Worm (Caenorhabditis elegans): Measurements from ENCODE around the gene nrf-5.

nrf-5 gene

ce11 chrV:13845136-13845535, 17.1 kb downstream of the nrf-5 start, which contains the start of gene srx-131:
TSS of gene srx-131 (plus strand) at chrV:13845436.
- TF ChIP-seq ceh-6 (GFP tag; optimal IDR thresholded peaks at IDR 0.05) = no peak
- no peak for TF ChIP-seq ceh-24 (tag; optimal IDR thresholded peaks at IDR 0.05)
- no peak for TF ChIP-seq pag-3 (tag; optimal IDR thresholded peaks at IDR 0.05; ENCODE audit: borderline replicate concordance)
- no peak for TF ChIP-seq rnt-1 (tag; optimal IDR thresholded peaks at IDR 0.05)
- TF ChIP-seq hlh-30 (tag; optimal IDR thresholded peaks at IDR 0.05; ENCODE audit: insufficient read depth) = no peak
- no peak for TF ChIP-seq dve-1 (tag; optimal IDR thresholded peaks at IDR 0.05)
- no peak for TF ChIP-seq C38D4.7 (GFP tag; optimal IDR thresholded peaks at IDR 0.05)
- no peak for TF ChIP-seq madf-2 (tag; optimal IDR thresholded peaks at IDR 0.05)
- no peak for TF ChIP-seq dmd-4 (tag; optimal IDR thresholded peaks at IDR 0.05; ENCODE audit: borderline replicate concordance)
- no peak for TF ChIP-seq ceh-48 (tag; optimal IDR thresholded peaks at IDR 0.05)
- TF ChIP-seq ama-1 (optimal IDR thresholded peaks at IDR 0.05) = no peak

ce11 chrV:13848379-13848778, 20.3 kb downstream of the nrf-5 start, which contains the start of gene srx-133:
TSS of gene srx-133 (plus strand) at chrV:13848679.
- TF ChIP-seq mec-3 (tag; optimal IDR thresholded peaks at IDR 0.05; ENCODE audit: borderline replicate concordance) (no peak), pat-9 (tag; optimal IDR thresholded peaks at IDR 0.05) (no peak), rnt-1 (tag; optimal IDR thresholded peaks at IDR 0.05) (no peak), unc-3 (GFP tag; conservative IDR thresholded peaks at IDR 0.05) (no peak), unc-3 (tag; optimal IDR thresholded peaks at IDR 0.05) (no peak), ceh-18 (tag; optimal IDR thresholded peaks at IDR 0.05) (no peak), C08G9.2 (tag; optimal IDR thresholded peaks at IDR 0.05) (no peak), unc-86 (tag; optimal IDR thresholded peaks at IDR 0.05) (no peak)

ce11 chrV:13850170-13850569, 22.1 kb downstream of the nrf-5 start, which contains the start of gene hpx-2:
TSS of gene hpx-2 (plus strand) at chrV:13850470.
- TF ChIP-seq K02D7.2 (tag; optimal IDR thresholded peaks at IDR 0.05) (no peak), ahr-1 (tag; optimal IDR thresholded peaks at IDR 0.05) (no peak), hlh-30 (tag; optimal IDR thresholded peaks at IDR 0.05; ENCODE audit: insufficient read depth) (no peak), unc-86 (tag; optimal IDR thresholded peaks at IDR 0.05) (no peak), fax-1 (tag; optimal IDR thresholded peaks at IDR 0.05) (no peak), rnt-1 (tag; optimal IDR thresholded peaks at IDR 0.05) (no peak), dmd-4 (tag; optimal IDR thresholded peaks at IDR 0.05; ENCODE audit: borderline replicate concordance) (no peak), pha-2 (tag; optimal IDR thresholded peaks at IDR 0.05) (no peak), pat-9 (tag; optimal IDR thresholded peaks at IDR 0.05) (no peak), ets-4 (tag; optimal IDR thresholded peaks at IDR 0.05) (no peak), pax-1 (tag; optimal IDR thresholded peaks at IDR 0.05) (no peak), nhr-232 (tag; optimal IDR thresholded peaks at IDR 0.05) (no peak), fkh-10 (GFP tag; optimal IDR thresholded peaks at IDR 0.05) (no peak), C38D4.7 (GFP tag; optimal IDR thresholded peaks at IDR 0.05) (no peak)

ce11 chrV:13854306-13854705, 26.2 kb downstream of the nrf-5 start, which contains the start of gene ttr-21:
TSS of gene ttr-21 (minus strand) at chrV:13854405.
- TF ChIP-seq ceh-18 (tag; optimal IDR thresholded peaks at IDR 0.05) = no peak
- TF ChIP-seq che-1 (tag; optimal IDR thresholded peaks at IDR 0.05) = no peak
- no peak for TF ChIP-seq hlh-6 (tag; optimal IDR thresholded peaks at IDR 0.05)
- TF ChIP-seq unc-86 (tag; optimal IDR thresholded peaks at IDR 0.05) = no peak
- no peak for TF ChIP-seq pag-3 (tag; optimal IDR thresholded peaks at IDR 0.05; ENCODE audit: borderline replicate concordance)
- no peak for TF ChIP-seq ceh-48 (tag; optimal IDR thresholded peaks at IDR 0.05)
- no peak for TF ChIP-seq tbx-7 (tag; optimal IDR thresholded peaks at IDR 0.05)
- no peak for TF ChIP-seq mec-3 (tag; optimal IDR thresholded peaks at IDR 0.05; ENCODE audit: borderline replicate concordance)

- no peak for TF ChIP-seq unc-3 (GFP tag; conservative IDR thresholded peaks at IDR 0.05)
- TF ChIP-seq unc-3 (tag; optimal IDR thresholded peaks at IDR 0.05) = no peak
- no peak for TF ChIP-seq C08G9.2 (tag; optimal IDR thresholded peaks at IDR 0.05)
- no peak for TF ChIP-seq K09A11.1 (tag; optimal IDR thresholded peaks at IDR 0.05; ENCODE audit: insufficient read depth)
- TF ChIP-seq C38D4.7 (GFP tag; optimal IDR thresholded peaks at IDR 0.05) = no peak
- TF ChIP-seq syd-9 (tag; optimal IDR thresholded peaks at IDR 0.05) = no peak
- no peak for TF ChIP-seq elt-4 (tag; optimal IDR thresholded peaks at IDR 0.05)
- TF ChIP-seq ceh-22 (tag; optimal IDR thresholded peaks at IDR 0.05) = no peak
- TF ChIP-seq unc-86 (tag; optimal IDR thresholded peaks at IDR 0.05) = no peak
Measured at ce11 chrV:13856376-13856775, 28.3 kb downstream of the nrf-5 start, which contains the start of gene srx-134. TSS of gene srx-134 (minus strand) at chrV:13856476.
